Fruit fly (Drosophila melanogaster) whole organism, embryonic: Measurements from ENCODE around the gene CG13108.
A peak's percentile ranks its signal among the peaks of the same experiment; 100 is the strongest.

Experiments
- Abd-B ChIP-seq: fragments of 200-800 bp; sonication (Bioruptor generic); optimal IDR thresholded peaks from 2 replicates; lab custom pipeline; 2018; ENCODE audit warnings: missing biosample characterization, mild to moderate bottlenecking, missing genetic modification characterization, moderate library complexity
- Atf6 ChIP-seq: fragments of 200-800 bp; sonication (Bioruptor generic); IDR thresholded peaks from 2 replicates; pipeline ENCODE4 v1.3.6; 2022; ENCODE audit warnings: missing biosample characterization, missing genetic modification characterization
- Awh ChIP-seq: fragments of 200-800 bp; sonication (Bioruptor generic); IDR thresholded peaks from 2 replicates; pipeline ENCODE4, ENCODE4 v1.3.6; 2022; ENCODE audit warnings: missing biosample characterization, missing genetic modification characterization
- Bteb2 ChIP-seq: fragments of 200-800 bp; sonication (Bioruptor generic); optimal IDR thresholded peaks from 2 replicates; lab custom pipeline; 2016; ENCODE audit warnings: missing biosample characterization, missing genetic modification characterization
- C15 ChIP-seq: fragments of 200-800 bp; sonication (Bioruptor generic); IDR thresholded peaks from 3 replicates; pipeline ENCODE4 v1.3.6; 2022; ENCODE audit warnings: missing biosample characterization, missing genetic modification characterization
- CG10959 ChIP-seq: fragments of 200-800 bp; sonication (Bioruptor generic); IDR thresholded peaks from 2 replicates; pipeline ENCODE4 v1.3.6; 2022; ENCODE audit warnings: missing biosample characterization, missing genetic modification characterization
- CG11247 ChIP-seq: fragments of 200-800 bp; sonication (Bioruptor generic); IDR thresholded peaks from 2 replicates; pipeline ENCODE4 v1.3.6; 2022; ENCODE audit warnings: missing biosample characterization, missing genetic modification characterization
- CG12942 ChIP-seq: fragments of 200-800 bp; sonication (Bioruptor generic); optimal IDR thresholded peaks from 3 replicates; lab custom pipeline; 2016; ENCODE audit warnings: missing biosample characterization, missing genetic modification characterization
- CG14667 ChIP-seq: fragments of 200-800 bp; sonication (Bioruptor generic); IDR thresholded peaks from 2 replicates; pipeline ENCODE4 v1.3.6; 2022; ENCODE audit warnings: missing biosample characterization, missing genetic modification characterization
- CG15011 ChIP-seq: fragments of 200-800 bp; sonication (Bioruptor generic); optimal IDR thresholded peaks from 3 replicates; lab custom pipeline; 2018; ENCODE audit warnings: missing biosample characterization, mild to moderate bottlenecking, missing genetic modification characterization
- CG15073 ChIP-seq: fragments of 200-800 bp; sonication (Bioruptor generic); optimal IDR thresholded peaks from 2 replicates; lab custom pipeline; 2016; ENCODE audit warnings: missing biosample characterization, missing genetic modification characterization
- CG18011 ChIP-seq: fragments of 200-800 bp; sonication (Bioruptor generic); optimal IDR thresholded peaks from 2 replicates; lab custom pipeline; 2017; ENCODE audit warnings: missing biosample characterization, missing genetic modification characterization, mild to moderate bottlenecking, moderate library complexity, missing genotype
- CG32767 ChIP-seq: fragments of 200-800 bp; sonication (Bioruptor generic); IDR thresholded peaks from 2 replicates; pipeline ENCODE4 v1.3.6; 2022; ENCODE audit warnings: missing biosample characterization, missing genetic modification characterization
- CG4820 ChIP-seq: fragments of 200-800 bp; sonication (Bioruptor generic); optimal IDR thresholded peaks from 3 replicates; lab custom pipeline; 2016; ENCODE audit warnings: missing biosample characterization, missing genetic modification characterization
- CG6175 ChIP-seq: fragments of 200-800 bp; sonication (Bioruptor generic); IDR thresholded peaks from 3 replicates; pipeline ENCODE4 v1.3.6; 2022; ENCODE audit warnings: missing biosample characterization, missing genetic modification characterization
- CG7372 ChIP-seq: fragments of 200-800 bp; sonication (Bioruptor generic); IDR thresholded peaks from 2 replicates; pipeline ENCODE4 v1.3.6; 2022; ENCODE audit warnings: missing biosample characterization, missing genetic modification characterization
- CG8388 ChIP-seq: fragments of 200-800 bp; sonication (Bioruptor generic); optimal IDR thresholded peaks from 2 replicates; lab custom pipeline; 2019; ENCODE audit warnings: missing biosample characterization, mild to moderate bottlenecking, missing genetic modification characterization, moderate library complexity
- CG9727 ChIP-seq: fragments of 200-800 bp; sonication (Bioruptor generic); optimal IDR thresholded peaks from 3 replicates; lab custom pipeline; 2017; ENCODE audit warnings: missing biosample characterization, mild to moderate bottlenecking, missing genetic modification characterization
- CkIIα-i1 ChIP-seq: fragments of 200-800 bp; sonication (Bioruptor generic); IDR thresholded peaks from 2 replicates; pipeline ENCODE4 v1.3.6; 2022; ENCODE audit warnings: missing biosample characterization, missing genetic modification characterization
- Dbx ChIP-seq: fragments of 200-800 bp; sonication (Bioruptor generic); IDR thresholded peaks from 3 replicates; pipeline ENCODE4 v1.3.6; 2022; ENCODE audit warnings: missing biosample characterization, missing genetic modification characterization
- Dip2 ChIP-seq: fragments of 200-800 bp; sonication (Bioruptor generic); IDR thresholded peaks from 2 replicates; pipeline ENCODE4 v1.3.6; 2022; ENCODE audit warnings: missing biosample characterization, missing genetic modification characterization
- HLHmδ ChIP-seq: fragments of 200-800 bp; sonication (Bioruptor generic); optimal IDR thresholded peaks from 2 replicates; lab custom pipeline; 2018; ENCODE audit warnings: missing biosample characterization, mild to moderate bottlenecking, missing genetic modification characterization, moderate library complexity
- MTF-1 ChIP-seq: fragments of 200-800 bp; sonication (Bioruptor generic); optimal IDR thresholded peaks from 2 replicates; lab custom pipeline; 2018; ENCODE audit warnings: missing biosample characterization, mild to moderate bottlenecking, missing genetic modification characterization, borderline replicate concordance
- Nf-YB ChIP-seq: fragments of 200-800 bp; sonication (Bioruptor generic); optimal IDR thresholded peaks from 3 replicates; lab custom pipeline; 2019; ENCODE audit warnings: missing biosample characterization, mild to moderate bottlenecking, missing genetic modification characterization, moderate library complexity
- Rfx ChIP-seq: fragments of 200-800 bp; sonication (Bioruptor generic); IDR thresholded peaks from 2 replicates; pipeline ENCODE4 v1.3.6; 2022; ENCODE audit warnings: missing biosample characterization, missing genetic modification characterization
- Usf ChIP-seq: fragments of 200-800 bp; sonication (Bioruptor generic); optimal IDR thresholded peaks from 2 replicates; lab custom pipeline; 2017; ENCODE audit warnings: missing genotype, missing biosample characterization, missing genetic modification characterization
- Vsx1 ChIP-seq: fragments of 200-800 bp; sonication (Bioruptor generic); optimal IDR thresholded peaks from 2 replicates; lab custom pipeline; 2017; ENCODE audit warnings: missing biosample characterization, mild to moderate bottlenecking, missing genetic modification characterization, missing genetic modification reagents
- abd-A ChIP-seq: fragments of 200-800 bp; sonication (Bioruptor generic); optimal IDR thresholded peaks from 3 replicates; lab custom pipeline; 2019; ENCODE audit warnings: missing biosample characterization, mild to moderate bottlenecking, missing genetic modification characterization, moderate library complexity
- ac ChIP-seq: fragments of 200-800 bp; sonication (Bioruptor generic); optimal IDR thresholded peaks from 3 replicates; lab custom pipeline; 2017; ENCODE audit warnings: missing biosample characterization, mild to moderate bottlenecking, missing genetic modification characterization
- bcd ChIP-seq: fragments of 200-800 bp; sonication (Bioruptor generic); optimal IDR thresholded peaks from 2 replicates; lab custom pipeline; 2017; ENCODE audit warnings: missing biosample characterization, mild to moderate bottlenecking, missing genetic modification characterization
- corto ChIP-seq: fragments of 200-800 bp; sonication (Bioruptor generic); optimal IDR thresholded peaks from 2 replicates; lab custom pipeline; 2016; ENCODE audit warnings: missing biosample characterization, mild to moderate bottlenecking, missing genetic modification characterization, moderate library complexity
- crp ChIP-seq, 2 experiments: fragments of 200-800 bp; sonication (Bioruptor generic); optimal IDR thresholded peaks; 2 replicates in 1 of 2; 3 replicates in 1 of 2; lab custom pipeline; 2017; ENCODE audit warnings: missing biosample characterization in 2 of 2, missing genetic modification characterization in 2 of 2, mild to moderate bottlenecking in 1 of 2, moderate library complexity in 1 of 2
- da ChIP-seq: fragments of 200-800 bp; sonication (Bioruptor generic); optimal IDR thresholded peaks from 2 replicates; lab custom pipeline; 2016; ENCODE audit warnings: missing biosample characterization, missing genetic modification characterization
- dm ChIP-seq: fragments of 200-800 bp; sonication (Bioruptor generic); optimal IDR thresholded peaks from 3 replicates; lab custom pipeline; 2016; ENCODE audit warnings: missing biosample characterization, missing genetic modification characterization
- en ChIP-seq: fragments of 200-800 bp; sonication (Bioruptor generic); optimal IDR thresholded peaks from 2 replicates; lab custom pipeline; 2016; ENCODE audit warnings: missing biosample characterization, missing genetic modification characterization
- gcm2 ChIP-seq: fragments of 200-800 bp; sonication (Bioruptor generic); optimal IDR thresholded peaks from 2 replicates; lab custom pipeline; 2016; ENCODE audit warnings: missing biosample characterization, missing genetic modification characterization
- hbn ChIP-seq: fragments of 200-800 bp; sonication (Bioruptor generic); IDR thresholded peaks from 2 replicates; pipeline ENCODE4 v1.3.6; 2022; ENCODE audit warnings: missing biosample characterization, missing genetic modification characterization; ENCODE audit not compliant: partially characterized antibody
- jing ChIP-seq: fragments of 200-800 bp; sonication (Bioruptor generic); optimal IDR thresholded peaks from 2 replicates; lab custom pipeline; 2018; ENCODE audit warnings: missing biosample characterization, mild to moderate bottlenecking, missing genetic modification characterization
- knrl ChIP-seq: fragments of 200-800 bp; sonication (Bioruptor generic); IDR thresholded peaks from 3 replicates; pipeline ENCODE4 v1.3.6; 2022; ENCODE audit warnings: missing biosample characterization, missing genetic modification characterization; ENCODE audit not compliant: partially characterized antibody
- lbe ChIP-seq: fragments of 200-800 bp; sonication (Bioruptor generic); optimal IDR thresholded peaks from 2 replicates; lab custom pipeline; 2016; ENCODE audit warnings: missing biosample characterization, mild to moderate bottlenecking, missing genetic modification characterization
- nmo ChIP-seq: fragments of 200-800 bp; sonication (Bioruptor generic); optimal IDR thresholded peaks from 2 replicates; lab custom pipeline; 2018; ENCODE audit warnings: missing biosample characterization, mild to moderate bottlenecking, missing genetic modification characterization, moderate library complexity
- otp ChIP-seq: fragments of 200-800 bp; sonication (Bioruptor generic); IDR thresholded peaks from 3 replicates; pipeline ENCODE4, ENCODE4 v1.3.6; 2022; ENCODE audit warnings: missing biosample characterization, missing genetic modification characterization
- pan ChIP-seq, 4 experiments: fragments of >200 bp in 3 of 4; fragments of 200-800 bp in 1 of 4; sonication (Bioruptor generic) in 1 of 4; optimal IDR thresholded peaks in 3 of 4; IDR thresholded peaks in 1 of 4; 2 replicates each; pipeline versions ENCODE4 v1.3.6 to Lab custom; 2017 to 2022; ENCODE audit warnings: missing biosample characterization in 2 of 4, missing genetic modification characterization in 2 of 4, mixed read lengths in 1 of 4
- pnt ChIP-seq: fragments of 200-800 bp; sonication (Bioruptor generic); optimal IDR thresholded peaks from 3 replicates; lab custom pipeline; 2016; ENCODE audit warnings: missing biosample characterization, missing genetic modification characterization
- sc ChIP-seq, 3 experiments: fragments of >200 bp in 2 of 3; fragments of 200-800 bp in 1 of 3; sonication (Bioruptor generic) in 1 of 3; optimal IDR thresholded peaks; 2 replicates in 2 of 3; 3 replicates in 1 of 3; lab custom pipeline; 2017; ENCODE audit warnings: mild to moderate bottlenecking in 1 of 3, missing biosample characterization in 1 of 3, missing genetic modification characterization in 1 of 3, missing genetic modification reagents in 1 of 3
- seq ChIP-seq: fragments of 200-800 bp; sonication (Bioruptor generic); IDR thresholded peaks from 2 replicates; pipeline ENCODE4 v1.3.6; 2022; ENCODE audit warnings: missing biosample characterization, missing genetic modification characterization
- ssp ChIP-seq: fragments of 200-800 bp; sonication (Bioruptor generic); IDR thresholded peaks from 2 replicates; pipeline ENCODE4 v1.3.6; 2022; ENCODE audit warnings: missing biosample characterization, missing genetic modification characterization
- tgo ChIP-seq: fragments of 200-800 bp; sonication (Bioruptor generic); IDR thresholded peaks from 3 replicates; pipeline ENCODE4 v1.3.6; 2022; ENCODE audit warnings: missing biosample characterization, missing genetic modification characterization
- usp ChIP-seq: fragments of >200 bp; optimal IDR thresholded peaks from 2 replicates; lab custom pipeline; 2017; ENCODE audit warnings: missing biosample characterization, missing genetic modification characterization
- wor ChIP-seq: fragments of 200-800 bp; sonication (Bioruptor generic); IDR thresholded peaks from 2 replicates; pipeline ENCODE4 v1.3.6; 2022; ENCODE audit warnings: missing biosample characterization, missing genetic modification characterization
- yki ChIP-seq: fragments of >200 bp; optimal IDR thresholded peaks from 3 replicates; lab custom pipeline; 2018

CG13108 gene

dm6 chr2L:9133169-9133568 is 30.9 kb upstream of the CG13108 start (continued):
- TF ChIP-seq da (no peak), usp (GFP tag; lab: Kevin White, UChicago) (no peak), Dbx (no peak), Usf (GFP tag; lab: Kevin White, UChicago) (no peak), Nf-YB (GFP tag; lab: Kevin White, UChicago) (peak; percentile 62), CG10959 (peak; percentile 39; the same call in 1 of the 2 replicates), CG4820 (GFP tag; lab: Kevin White, UChicago) (peak; percentile 67), CG32767 (GFP tag; lab: Robert Waterston, UW) (peak; percentile 69), Awh (0 out of 2 replicates have a peak, but pooled peaks have one; percentile 56), Dip2 (GFP tag; lab: Robert Waterston, UW) (no peak), Atf6 (GFP tag; lab: Robert Waterston, UW) (no peak), abd-A (tag; lab: Kevin White, UChicago) (no peak), crp (GFP tag; optimal IDR thresholded peaks at IDR 0.05; lab: Kevin White, UChicago) (no peak), bcd (peak; percentile 68), CG12942 (peak; percentile 43), Vsx1 (GFP tag; lab: Kevin White, UChicago) (peak; percentile 74), CG9727 (GFP tag; lab: Kevin White, UChicago) (peak; percentile 86), CG18011 (GFP tag; lab: Kevin White, UChicago) (no peak), Bteb2 (GFP tag; lab: Kevin White, UChicago) (no peak), corto (GFP tag; lab: Kevin White, UChicago) (no peak), sc (optimal IDR thresholded peaks at IDR 0.05; lab: Kevin White, UChicago) (no peak), sc (GFP tag; optimal IDR thresholded peaks at IDR 0.05; lab: Kevin White, UChicago) (peak; percentile 61), C15 (no peak), HLHmδ (GFP tag; lab: Kevin White, UChicago) (no peak), ac (GFP tag; lab: Kevin White, UChicago) (no peak), pnt (GFP tag; lab: Kevin White, UChicago) (no peak), pan (optimal IDR thresholded peaks at IDR 0.05; lab: Kevin White, UChicago) (no peak), pan (GFP tag; optimal IDR thresholded peaks at IDR 0.05 in 1 of 2, IDR thresholded peaks at IDR 0.05 in 1 of 2) (peak in 1 of 2 experiments; percentile 72), otp (GFP tag; lab: Robert Waterston, UW) (peak; percentile 64; the same call in 2 of the 3 replicates), hbn (no peak), gcm2 (GFP tag; lab: Kevin White, UChicago) (no peak), Abd-B (peak; percentile 59), CG6175 (GFP tag; lab: Robert Waterston, UW) (no peak), yki (lab: Kevin White, UChicago) (no peak), dm (GFP tag; lab: Kevin White, UChicago) (no peak), CG8388 (GFP tag; lab: Kevin White, UChicago) (peak; percentile 88), MTF-1 (GFP tag; lab: Kevin White, UChicago) (peak; percentile 19), jing (GFP tag; lab: Kevin White, UChicago) (peak; percentile 30), CG15073 (GFP tag; lab: Kevin White, UChicago) (no peak), CG11247 (GFP tag; lab: Robert Waterston, UW) (no peak), nmo (GFP tag; lab: Kevin White, UChicago) (peak; percentile 87), seq (GFP tag; lab: Robert Waterston, UW) (no peak), knrl (GFP tag; lab: Robert Waterston, UW) (no peak), en (no peak), CG7372 (GFP tag; lab: Robert Waterston, UW) (no peak), Rfx (GFP tag; lab: Robert Waterston, UW) (no peak), CG15011 (GFP tag; lab: Kevin White, UChicago) (peak; percentile 56), tgo (peak; percentile 68), ssp (peak; percentile 41; the same call in 1 of the 2 replicates), lbe (no peak), CG14667 (no peak; the same call in 1 of the 2 replicates), CkIIα-i1 (GFP tag; lab: Robert Waterston, UW) (no peak), wor (GFP tag; lab: Robert Waterston, UW) (peak; percentile 53; the same call in 1 of the 2 replicates)
